Fruit fly (Drosophila melanogaster) whole organism, pupa: ENCODE measurements around the gene Argk2.

Experiments used
- CG10348 ChIP-seq: fragments of 200-800 bp; sonication (Bioruptor generic); IDR thresholded peaks from 2 replicates; pipeline ENCODE4 v1.3.6; 2022; ENCODE audit warnings: missing biosample characterization, missing genetic modification characterization
- CG12605 ChIP-seq: fragments of 200-800 bp; sonication (Bioruptor generic); IDR thresholded peaks from 2 replicates; pipeline ENCODE4 v1.3.6; 2022; ENCODE audit warnings: missing biosample characterization, missing genetic modification characterization
- CG13204 ChIP-seq: fragments of 200-800 bp; sonication (Bioruptor generic); optimal IDR thresholded peaks from 2 replicates; lab custom pipeline; 2018; ENCODE audit warnings: missing biosample characterization, mild to moderate bottlenecking, missing genetic modification characterization, moderate library complexity
- CG14655 ChIP-seq: fragments of 200-800 bp; sonication (Bioruptor generic); optimal IDR thresholded peaks from 3 replicates; lab custom pipeline; 2017; ENCODE audit warnings: mild to moderate bottlenecking, missing biosample characterization, missing genetic modification reagents, missing genetic modification characterization
- CG15710 ChIP-seq: fragments of 200-800 bp; sonication (Bioruptor generic); optimal IDR thresholded peaks from 2 replicates; lab custom pipeline; 2018; ENCODE audit warnings: missing biosample characterization, mild to moderate bottlenecking, missing genetic modification characterization, moderate library complexity
- CG17806 ChIP-seq: fragments of 200-800 bp; sonication (Bioruptor generic); optimal IDR thresholded peaks from 2 replicates; lab custom pipeline; 2018; ENCODE audit warnings: missing biosample characterization, mild to moderate bottlenecking, missing genetic modification characterization, moderate library complexity
- CG32121 ChIP-seq: fragments of 200-800 bp; sonication (Bioruptor generic); IDR thresholded peaks from 2 replicates; pipeline ENCODE4 v1.3.6; 2022; ENCODE audit warnings: missing biosample characterization, missing genetic modification characterization
- CG34367 ChIP-seq: fragments of 200-800 bp; sonication (Bioruptor generic); optimal IDR thresholded peaks from 2 replicates; lab custom pipeline; 2018; ENCODE audit warnings: missing biosample characterization, mild to moderate bottlenecking, missing genetic modification characterization
- CG4496 ChIP-seq: fragments of 200-800 bp; sonication (Bioruptor generic); IDR thresholded peaks from 3 replicates; pipeline ENCODE4 v1.3.6; 2022; ENCODE audit warnings: missing biosample characterization, missing genetic modification characterization
- CG8159 ChIP-seq: fragments of 200-800 bp; sonication (Bioruptor generic); optimal IDR thresholded peaks from 3 replicates; lab custom pipeline; 2018; ENCODE audit warnings: missing biosample characterization, mild to moderate bottlenecking, missing genetic modification characterization, moderate library complexity
- CG8301 ChIP-seq: fragments of 200-800 bp; sonication (Bioruptor generic); optimal IDR thresholded peaks from 2 replicates; lab custom pipeline; 2018; ENCODE audit warnings: missing biosample characterization, mild to moderate bottlenecking, missing genetic modification characterization
- CG9948 ChIP-seq: fragments of 200-800 bp; sonication (Bioruptor generic); optimal IDR thresholded peaks from 2 replicates; lab custom pipeline; 2018; ENCODE audit warnings: missing biosample characterization, mild to moderate bottlenecking, missing genetic modification characterization, moderate library complexity
- D1 ChIP-seq: fragments of 200-800 bp; sonication (Bioruptor generic); optimal IDR thresholded peaks from 2 replicates; lab custom pipeline; 2018; ENCODE audit warnings: missing biosample characterization, mild to moderate bottlenecking, missing genetic modification characterization, moderate library complexity
- EcR ChIP-seq: fragments of 200-800 bp; sonication (Bioruptor generic); optimal IDR thresholded peaks from 3 replicates; lab custom pipeline; 2019; ENCODE audit warnings: missing biosample characterization, missing genetic modification characterization, mild to moderate bottlenecking, moderate library complexity, missing genetic modification reagents
- Ets98B ChIP-seq: fragments of 200-800 bp; sonication (Bioruptor generic); IDR thresholded peaks from 2 replicates; pipeline ENCODE4 v1.3.6; 2022; ENCODE audit warnings: missing biosample characterization, missing genetic modification characterization
- Pif1A ChIP-seq: fragments of 200-800 bp; sonication (Bioruptor generic); optimal IDR thresholded peaks from 3 replicates; lab custom pipeline; 2016; ENCODE audit warnings: missing biosample characterization, missing genetic modification characterization
- Pif1B ChIP-seq: fragments of 200-800 bp; sonication (Bioruptor generic); optimal IDR thresholded peaks from 3 replicates; lab custom pipeline; 2016; ENCODE audit warnings: missing biosample characterization, missing genetic modification characterization
- Snoo ChIP-seq: fragments of 200-800 bp; sonication (Bioruptor generic); optimal IDR thresholded peaks from 3 replicates; lab custom pipeline; 2017; ENCODE audit warnings: missing biosample characterization, mild to moderate bottlenecking, missing genetic modification characterization, inconsistent platforms
- fd96Ca ChIP-seq: fragments of 200-800 bp; sonication (Bioruptor generic); IDR thresholded peaks from 3 replicates; pipeline ENCODE4 v1.3.6; 2022; ENCODE audit warnings: missing biosample characterization, missing genetic modification characterization
- gl ChIP-seq: fragments of 200-800 bp; sonication (Bioruptor generic); optimal IDR thresholded peaks from 2 replicates; lab custom pipeline; 2018; ENCODE audit warnings: missing biosample characterization, mild to moderate bottlenecking, missing genetic modification characterization
- rn ChIP-seq: fragments of 200-800 bp; sonication (Bioruptor generic); IDR thresholded peaks from 2 replicates; pipeline ENCODE4 v1.3.6; 2022; ENCODE audit warnings: missing biosample characterization, missing genetic modification characterization

Argk2 gene

dm6 chr3L:9032871-9033270, 14.4 kb upstream of the Argk2 start:
- TF ChIP-seq CG15710 (tag; lab: Kevin White, UChicago) (peak; percentile 8), CG4496 (GFP tag; lab: Robert Waterston, UW) (no peak), CG14655 (GFP tag; lab: Kevin White, UChicago) (peak; percentile 0), CG8159 (tag; lab: Kevin White, UChicago) (peak; percentile 34), CG17806 (tag; lab: Kevin White, UChicago) (peak; percentile 8), CG9948 (tag; lab: Kevin White, UChicago) (peak; percentile 22)
- TF ChIP-seq, all 21 proteins: peak for 5

- peak; percentile 54 for TF ChIP-seq CG9948 (tag; lab: Kevin White, UChicago)
- TF ChIP-seq EcR (GFP tag; lab: Kevin White, UChicago) = no peak
- TF ChIP-seq gl (tag; lab: Kevin White, UChicago) = no peak
- TF ChIP-seq Pif1B (GFP tag; lab: Kevin White, UChicago) = peak; percentile 28
- peak; percentile 20 for TF ChIP-seq CG34367 (tag; lab: Kevin White, UChicago)
- TF ChIP-seq CG13204 (GFP tag; lab: Kevin White, UChicago) = no peak
- TF ChIP-seq CG14655 (GFP tag; lab: Kevin White, UChicago) = peak; percentile 39
- TF ChIP-seq CG8159 (tag; lab: Kevin White, UChicago) = peak; percentile 68
- peak; percentile 52 for TF ChIP-seq CG15710 (tag; lab: Kevin White, UChicago)
- TF ChIP-seq CG8301 (tag; lab: Kevin White, UChicago) = no peak
- peak; percentile 60 for TF ChIP-seq Snoo (tag; lab: Kevin White, UChicago)
- TF ChIP-seq CG17806 (tag; lab: Kevin White, UChicago) = peak; percentile 20
Measured at dm6 chr3L:9033537-9033936, 13.7 kb upstream of the Argk2 start.

dm6 chr3L:9033999-9034626, 13.1 kb upstream of the Argk2 start:
- TF ChIP-seq CG14655 (GFP tag; lab: Kevin White, UChicago) (peak; percentile 59), rn (no peak), CG13204 (GFP tag; lab: Kevin White, UChicago) (no peak), CG4496 (GFP tag; lab: Robert Waterston, UW) (0 out of 3 replicates have a peak, but pooled peaks have one; percentile 28), CG15710 (tag; lab: Kevin White, UChicago) (peak; percentile 32), CG8159 (tag; lab: Kevin White, UChicago) (peak; percentile 84), CG17806 (tag; lab: Kevin White, UChicago) (peak; percentile 79), Snoo (tag; lab: Kevin White, UChicago) (peak; percentile 50), D1 (tag; lab: Kevin White, UChicago) (peak; percentile 20), fd96Ca (GFP tag; lab: Robert Waterston, UW) (no peak), CG34367 (tag; lab: Kevin White, UChicago) (no peak), CG9948 (tag; lab: Kevin White, UChicago) (peak; percentile 74), Pif1A (GFP tag; lab: Kevin White, UChicago) (peak; percentile 21), gl (tag; lab: Kevin White, UChicago) (peak; percentile 61), EcR (GFP tag; lab: Kevin White, UChicago) (no peak), CG10348 (GFP tag; lab: Robert Waterston, UW) (no peak), Pif1B (GFP tag; lab: Kevin White, UChicago) (peak; percentile 15), CG32121 (GFP tag; lab: Robert Waterston, UW) (no peak), CG8301 (tag; lab: Kevin White, UChicago) (peak; percentile 61), Ets98B (GFP tag; lab: Robert Waterston, UW) (no peak), CG12605 (no peak; the same call in 1 of the 2 replicates)
- TF ChIP-seq, all 21 proteins: peak for 12

dm6 chr3L:9037608-9038007, 9.6 kb upstream of the Argk2 start:
- no peak for TF ChIP-seq CG15710 (tag; lab: Kevin White, UChicago)
- no peak for TF ChIP-seq CG13204 (GFP tag; lab: Kevin White, UChicago)
- TF ChIP-seq EcR (GFP tag; lab: Kevin White, UChicago) = no peak
- TF ChIP-seq Snoo (tag; lab: Kevin White, UChicago) = no peak
- TF ChIP-seq CG4496 (GFP tag; lab: Robert Waterston, UW) = no peak
- TF ChIP-seq CG12605 = no peak
- no peak for TF ChIP-seq CG9948 (tag; lab: Kevin White, UChicago)
- no peak for TF ChIP-seq Pif1A (GFP tag; lab: Kevin White, UChicago)

- TF ChIP-seq gl (tag; lab: Kevin White, UChicago) (no peak), rn (no peak), CG14655 (GFP tag; lab: Kevin White, UChicago) (no peak), CG13204 (GFP tag; lab: Kevin White, UChicago) (no peak), CG10348 (GFP tag; lab: Robert Waterston, UW) (no peak), D1 (tag; lab: Kevin White, UChicago) (no peak), CG32121 (GFP tag; lab: Robert Waterston, UW) (no peak), CG8159 (tag; lab: Kevin White, UChicago) (no peak), CG12605 (no peak), CG34367 (tag; lab: Kevin White, UChicago) (no peak), Pif1B (GFP tag; lab: Kevin White, UChicago) (no peak), Pif1A (GFP tag; lab: Kevin White, UChicago) (no peak), CG4496 (GFP tag; lab: Robert Waterston, UW) (no peak), CG9948 (tag; lab: Kevin White, UChicago) (no peak), Snoo (tag; lab: Kevin White, UChicago) (no peak), CG17806 (tag; lab: Kevin White, UChicago) (no peak)
Measured at dm6 chr3L:9039189-9039588, 8.1 kb upstream of the Argk2 start.
